Fruit fly (Drosophila melanogaster) whole organism, embryonic: Measurements from ENCODE around the gene Rrp46.

ENCODE experiments used
- Atf-2 ChIP-seq: fragments of 200-800 bp; sonication (Bioruptor generic); optimal IDR thresholded peaks from 2 replicates; lab custom pipeline; 2016; ENCODE audit warnings: missing biosample characterization, missing genetic modification characterization
- B-H1 ChIP-seq: fragments of 200-800 bp; sonication (Bioruptor generic); IDR thresholded peaks from 3 replicates; pipeline ENCODE4 v1.3.6; 2022; ENCODE audit warnings: missing biosample characterization, missing genetic modification characterization
- CG11085 ChIP-seq: fragments of 200-800 bp; sonication (Bioruptor generic); IDR thresholded peaks from 2 replicates; pipeline ENCODE4 v1.3.6; 2022; ENCODE audit warnings: missing biosample characterization, missing genetic modification characterization
- CG11093 ChIP-seq: fragments of 200-800 bp; sonication (Bioruptor generic); IDR thresholded peaks from 3 replicates; pipeline ENCODE4 v1.3.6; 2022; ENCODE audit warnings: missing biosample characterization, missing genetic modification characterization
- CG12071 ChIP-seq: fragments of 200-800 bp; sonication (Bioruptor generic); optimal IDR thresholded peaks from 3 replicates; lab custom pipeline; 2018; ENCODE audit warnings: missing biosample characterization, mild to moderate bottlenecking, missing genetic modification characterization
- CG12299 ChIP-seq: fragments of 200-800 bp; sonication (Bioruptor generic); optimal IDR thresholded peaks from 2 replicates; lab custom pipeline; 2018; ENCODE audit warnings: missing biosample characterization, mild to moderate bottlenecking, missing genetic modification characterization
- CG14441 ChIP-seq: fragments of 200-800 bp; sonication (Bioruptor generic); IDR thresholded peaks from 2 replicates; pipeline ENCODE4 v1.3.6; 2022; ENCODE audit warnings: missing biosample characterization, missing genetic modification characterization
- CG15011 ChIP-seq: fragments of 200-800 bp; sonication (Bioruptor generic); optimal IDR thresholded peaks from 3 replicates; lab custom pipeline; 2018; ENCODE audit warnings: missing biosample characterization, mild to moderate bottlenecking, missing genetic modification characterization
- CG16813 ChIP-seq: fragments of 200-800 bp; sonication (Bioruptor generic); IDR thresholded peaks from 3 replicates; pipeline ENCODE4 v1.3.6; 2022; ENCODE audit warnings: missing biosample characterization, missing genetic modification characterization; ENCODE audit not compliant: partially characterized antibody
- CG17186 ChIP-seq: fragments of 200-800 bp; sonication (Bioruptor generic); optimal IDR thresholded peaks from 3 replicates; lab custom pipeline; 2017; ENCODE audit warnings: missing biosample characterization, missing genetic modification reagents, missing genetic modification characterization
- CG17568 ChIP-seq: fragments of 200-800 bp; sonication (Bioruptor generic); optimal IDR thresholded peaks from 2 replicates; lab custom pipeline; 2018; ENCODE audit warnings: missing biosample characterization, mild to moderate bottlenecking, missing genetic modification characterization, moderate library complexity
- CG18476 ChIP-seq: fragments of 200-800 bp; sonication (Bioruptor generic); optimal IDR thresholded peaks from 2 replicates; lab custom pipeline; 2016; ENCODE audit warnings: missing biosample characterization, mild to moderate bottlenecking, missing genetic modification characterization
- CG3407 ChIP-seq: fragments of 200-800 bp; sonication (Bioruptor generic); optimal IDR thresholded peaks from 2 replicates; lab custom pipeline; 2018; ENCODE audit warnings: missing biosample characterization, mild to moderate bottlenecking, missing genetic modification characterization
- CG3995 ChIP-seq: fragments of 200-800 bp; sonication (Bioruptor generic); optimal IDR thresholded peaks from 3 replicates; lab custom pipeline; 2016; ENCODE audit warnings: missing biosample characterization, missing genetic modification characterization
- CG42726 ChIP-seq: fragments of 200-800 bp; sonication (Bioruptor generic); IDR thresholded peaks from 2 replicates; pipeline ENCODE4 v1.3.6; 2022; ENCODE audit warnings: missing biosample characterization, missing genetic modification characterization; ENCODE audit not compliant: partially characterized antibody
- CG4360 ChIP-seq: fragments of 200-800 bp; sonication (Bioruptor generic); IDR thresholded peaks from 2 replicates; pipeline ENCODE4 v1.3.6; 2022; ENCODE audit warnings: missing biosample characterization, missing genetic modification characterization
- CG4730 ChIP-seq: fragments of 200-800 bp; sonication (Bioruptor generic); IDR thresholded peaks from 2 replicates; pipeline ENCODE4 v1.3.6; 2022; ENCODE audit warnings: missing biosample characterization, missing genetic modification characterization
- CG6175 ChIP-seq: fragments of 200-800 bp; sonication (Bioruptor generic); IDR thresholded peaks from 3 replicates; pipeline ENCODE4 v1.3.6; 2022; ENCODE audit warnings: missing biosample characterization, missing genetic modification characterization
- CG7963 ChIP-seq: fragments of 200-800 bp; sonication (Bioruptor generic); IDR thresholded peaks from 3 replicates; pipeline ENCODE4 v1.3.6; 2022; ENCODE audit warnings: missing biosample characterization, missing genetic modification characterization; ENCODE audit not compliant: partially characterized antibody
- CG8924 ChIP-seq: fragments of 200-800 bp; optimal IDR thresholded peaks from 3 replicates; lab custom pipeline; 2019; ENCODE audit warnings: missing biosample characterization, mild to moderate bottlenecking, missing genetic modification characterization, moderate library complexity
- Dad ChIP-seq: fragments of 200-800 bp; sonication (Bioruptor generic); optimal IDR thresholded peaks from 3 replicates; lab custom pipeline; 2016; ENCODE audit warnings: missing biosample characterization, missing genetic modification characterization
- Dbx ChIP-seq: fragments of 200-800 bp; sonication (Bioruptor generic); IDR thresholded peaks from 3 replicates; pipeline ENCODE4 v1.3.6; 2022; ENCODE audit warnings: missing biosample characterization, missing genetic modification characterization
- Dip2 ChIP-seq: fragments of 200-800 bp; sonication (Bioruptor generic); IDR thresholded peaks from 2 replicates; pipeline ENCODE4 v1.3.6; 2022; ENCODE audit warnings: missing biosample characterization, missing genetic modification characterization
- Doc3 ChIP-seq: fragments of 200-800 bp; sonication (Bioruptor generic); IDR thresholded peaks from 3 replicates; pipeline ENCODE4 v1.3.6; 2022; ENCODE audit warnings: missing biosample characterization, missing genetic modification characterization; ENCODE audit not compliant: partially characterized antibody
- Dref ChIP-seq: fragments of 200-800 bp; sonication (Bioruptor generic); IDR thresholded peaks from 2 replicates; pipeline ENCODE4 v1.3.6; 2022; ENCODE audit warnings: missing biosample characterization, missing genetic modification characterization
- E2f1 ChIP-seq: fragments of 200-800 bp; sonication (Bioruptor generic); IDR thresholded peaks from 2 replicates; pipeline ENCODE4 v1.3.6; 2022; ENCODE audit warnings: missing biosample characterization, missing genetic modification characterization
- Ets97D ChIP-seq: fragments of 200-800 bp; sonication (Bioruptor generic); optimal IDR thresholded peaks from 3 replicates; lab custom pipeline; 2016; ENCODE audit warnings: missing biosample characterization, missing genetic modification characterization
- Fer1 ChIP-seq: fragments of 200-800 bp; sonication (Bioruptor generic); optimal IDR thresholded peaks from 2 replicates; lab custom pipeline; 2017; ENCODE audit warnings: missing biosample characterization, mild to moderate bottlenecking, missing genetic modification characterization
- HLH54F ChIP-seq: fragments of 200-800 bp; sonication (Bioruptor generic); optimal IDR thresholded peaks from 3 replicates; lab custom pipeline; 2016; ENCODE audit warnings: missing biosample characterization, missing genetic modification characterization
- MBD-R2 ChIP-seq: fragments of 200-800 bp; sonication (Bioruptor generic); IDR thresholded peaks from 2 replicates; pipeline ENCODE4 v1.3.6; 2022; ENCODE audit warnings: missing biosample characterization, missing genetic modification characterization
- Mrtf ChIP-seq: fragments of 200-800 bp; sonication (Bioruptor generic); IDR thresholded peaks from 3 replicates; pipeline ENCODE4 v1.3.6; 2022; ENCODE audit warnings: missing biosample characterization, missing genetic modification characterization
- PHDP ChIP-seq: fragments of 200-800 bp; sonication (Bioruptor generic); optimal IDR thresholded peaks from 3 replicates; lab custom pipeline; 2018; ENCODE audit warnings: missing biosample characterization, mild to moderate bottlenecking, missing genetic modification characterization, moderate library complexity
- Xrp1 ChIP-seq: fragments of 200-800 bp; sonication (Bioruptor generic); IDR thresholded peaks from 2 replicates; pipeline ENCODE4 v1.3.6; 2022; ENCODE audit warnings: missing biosample characterization, missing genetic modification characterization
- dimm ChIP-seq: fragments of 200-800 bp; sonication (Bioruptor generic); IDR thresholded peaks from 2 replicates; pipeline ENCODE4 v1.3.6; 2022; ENCODE audit warnings: missing biosample characterization, missing genetic modification characterization
- fd102C ChIP-seq: fragments of 200-800 bp; sonication (Bioruptor generic); optimal IDR thresholded peaks from 2 replicates; lab custom pipeline; 2018; ENCODE audit warnings: missing biosample characterization, mild to moderate bottlenecking, missing genetic modification characterization, moderate library complexity
- gcm ChIP-seq: fragments of 200-800 bp; sonication (Bioruptor generic); optimal IDR thresholded peaks from 2 replicates; lab custom pipeline; 2019; ENCODE audit warnings: missing biosample characterization, mild to moderate bottlenecking, missing genetic modification characterization, moderate library complexity
- kah ChIP-seq: fragments of 200-800 bp; sonication (Bioruptor generic); optimal IDR thresholded peaks from 2 replicates; lab custom pipeline; 2018; ENCODE audit warnings: missing biosample characterization, mild to moderate bottlenecking, missing genetic modification characterization
- kay ChIP-seq: fragments of 200-800 bp; sonication (Bioruptor generic); optimal IDR thresholded peaks from 2 replicates; lab custom pipeline; 2016; ENCODE audit warnings: missing biosample characterization, missing genetic modification characterization
- lilli ChIP-seq: fragments of 200-800 bp; sonication (Bioruptor generic); optimal IDR thresholded peaks from 3 replicates; lab custom pipeline; 2016; ENCODE audit warnings: missing biosample characterization, missing genetic modification characterization
- luna ChIP-seq: fragments of 200-800 bp; sonication (Bioruptor generic); optimal IDR thresholded peaks from 2 replicates; lab custom pipeline; 2016; ENCODE audit warnings: missing biosample characterization, missing genetic modification characterization
- nau ChIP-seq: fragments of 200-800 bp; sonication (Bioruptor generic); optimal IDR thresholded peaks from 3 replicates; lab custom pipeline; 2017; ENCODE audit warnings: missing biosample characterization, mild to moderate bottlenecking, missing genetic modification characterization, missing genetic modification reagents
- nmo ChIP-seq: fragments of 200-800 bp; sonication (Bioruptor generic); optimal IDR thresholded peaks from 2 replicates; lab custom pipeline; 2018; ENCODE audit warnings: missing biosample characterization, mild to moderate bottlenecking, missing genetic modification characterization, moderate library complexity
- oc ChIP-seq: fragments of 200-800 bp; sonication (Bioruptor generic); optimal IDR thresholded peaks from 2 replicates; lab custom pipeline; 2018; ENCODE audit warnings: missing biosample characterization, mild to moderate bottlenecking, missing genetic modification characterization, moderate library complexity
- pan ChIP-seq, 4 experiments: fragments of >200 bp in 3 of 4; fragments of 200-800 bp in 1 of 4; sonication (Bioruptor generic) in 1 of 4; optimal IDR thresholded peaks in 3 of 4; IDR thresholded peaks in 1 of 4; 2 replicates each; pipeline versions ENCODE4 v1.3.6 to Lab custom; 2017 to 2022; ENCODE audit warnings: missing biosample characterization in 2 of 4, missing genetic modification characterization in 2 of 4, mixed read lengths in 1 of 4
- pros ChIP-seq: fragments of 200-800 bp; sonication (Bioruptor generic); optimal IDR thresholded peaks from 3 replicates; lab custom pipeline; 2019; ENCODE audit warnings: missing biosample characterization, mild to moderate bottlenecking, missing genetic modification characterization, moderate library complexity
- psq ChIP-seq: fragments of 200-800 bp; sonication (Bioruptor generic); optimal IDR thresholded peaks from 2 replicates; lab custom pipeline; 2017; ENCODE audit warnings: missing biosample characterization, missing genetic modification characterization
- sisA ChIP-seq: fragments of 200-800 bp; sonication (Bioruptor generic); IDR thresholded peaks from 2 replicates; pipeline ENCODE4 v1.3.6; 2022; ENCODE audit warnings: missing biosample characterization, missing genetic modification characterization
- wek ChIP-seq: fragments of 200-800 bp; sonication (Bioruptor generic); optimal IDR thresholded peaks from 3 replicates; lab custom pipeline; 2018; ENCODE audit warnings: missing biosample characterization, mild to moderate bottlenecking, missing genetic modification characterization, moderate library complexity
- zfh1 ChIP-seq: fragments of 200-800 bp; sonication (Bioruptor generic); IDR thresholded peaks from 3 replicates; pipeline ENCODE4 v1.3.6; 2022; ENCODE audit warnings: missing biosample characterization, missing genetic modification characterization

Gene Rrp46

DNA sequence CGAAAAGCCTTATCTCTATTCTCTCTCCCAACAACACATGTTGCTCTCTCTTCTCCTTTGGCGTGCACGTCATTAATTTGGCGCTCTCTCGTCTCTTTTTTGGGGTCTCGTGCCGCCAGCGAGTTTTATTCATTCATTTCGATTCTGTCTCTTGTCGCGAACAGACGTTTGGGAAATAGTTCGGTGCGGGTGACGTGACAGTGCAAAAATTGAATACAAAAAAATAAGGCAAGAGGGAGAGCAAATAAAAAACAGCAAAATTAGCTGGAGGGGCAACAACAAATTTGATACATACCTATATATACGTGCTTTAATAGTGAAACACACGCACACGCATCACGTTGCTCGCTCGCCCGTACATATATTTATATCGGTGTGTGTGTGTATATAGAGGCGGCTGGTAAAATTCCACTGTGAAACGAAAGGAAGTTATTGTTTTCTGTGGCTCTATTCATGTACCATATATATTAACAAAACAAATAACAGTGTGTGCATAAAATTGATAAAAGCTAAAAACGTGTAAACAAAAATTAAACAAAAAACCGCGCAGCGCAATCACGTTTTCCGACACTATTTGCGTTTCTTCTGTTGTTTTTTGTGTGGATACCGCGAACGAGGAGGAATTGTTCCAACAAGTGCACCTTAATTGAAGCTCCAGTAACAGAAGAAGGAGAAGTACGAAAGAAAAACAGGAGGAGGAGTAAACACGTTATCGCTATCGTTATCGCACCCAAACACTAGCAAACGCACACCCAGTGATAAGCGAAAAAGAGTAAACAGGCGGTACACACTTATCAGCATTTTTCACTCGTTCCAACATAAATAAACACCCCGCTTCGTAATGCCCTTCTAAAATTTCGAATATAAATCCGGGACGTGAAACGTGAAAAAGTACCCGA lies 24.7 kb upstream of the Rrp46 start, which contains the start of gene cwo (continued):
- TF ChIP-seq Xrp1 (GFP tag; lab: Robert Waterston, UW) (no peak), B-H1 (no peak), CG3995 (GFP tag; lab: Kevin White, UChicago) (peak; percentile 35), CG14441 (GFP tag; lab: Robert Waterston, UW) (no peak), Ets97D (GFP tag; lab: Kevin White, UChicago) (no peak), Atf-2 (no peak), psq (no peak), fd102C (GFP tag; lab: Kevin White, UChicago) (no peak), CG12299 (tag; lab: Kevin White, UChicago) (peak; percentile 0), CG18476 (GFP tag; lab: Kevin White, UChicago) (peak; percentile 8), wek (GFP tag; lab: Kevin White, UChicago) (peak; percentile 56), luna (no peak), nau (GFP tag; lab: Kevin White, UChicago) (no peak), MBD-R2 (GFP tag; lab: Robert Waterston, UW) (no peak), E2f1 (GFP tag; lab: Robert Waterston, UW) (no peak), CG12071 (GFP tag; lab: Kevin White, UChicago) (peak; percentile 47), Dad (GFP tag; lab: Kevin White, UChicago) (no peak), CG17568 (GFP tag; lab: Kevin White, UChicago) (peak; percentile 27), PHDP (tag; lab: Kevin White, UChicago) (no peak), CG42726 (GFP tag; lab: Robert Waterston, UW) (no peak), kah (GFP tag; lab: Kevin White, UChicago) (no peak), CG7963 (GFP tag; lab: Robert Waterston, UW) (no peak), CG4730 (GFP tag; lab: Robert Waterston, UW) (no peak), Mrtf (GFP tag; lab: Robert Waterston, UW) (no peak), zfh1 (GFP tag; lab: Robert Waterston, UW) (no peak), sisA (no peak), Fer1 (GFP tag; lab: Kevin White, UChicago) (peak; percentile 55), Dbx (GFP tag; lab: Robert Waterston, UW) (no peak), CG8924 (tag; lab: Kevin White, UChicago) (no peak), pan (optimal IDR thresholded peaks at IDR 0.05; lab: Kevin White, UChicago) (no peak), pan (GFP tag; optimal IDR thresholded peaks at IDR 0.05 in 1 of 2, IDR thresholded peaks at IDR 0.05 in 1 of 2) (no peak), CG11085 (GFP tag; lab: Robert Waterston, UW) (no peak), Doc3 (GFP tag; lab: Robert Waterston, UW) (no peak), pros (GFP tag; lab: Kevin White, UChicago) (no peak), CG15011 (GFP tag; lab: Kevin White, UChicago) (peak; percentile 17), oc (tag; lab: Kevin White, UChicago) (no peak), Dip2 (GFP tag; lab: Robert Waterston, UW) (no peak), dimm (GFP tag; lab: Robert Waterston, UW) (no peak), Dref (GFP tag; lab: Robert Waterston, UW) (no peak), lilli (GFP tag; lab: Kevin White, UChicago) (no peak), nmo (GFP tag; lab: Kevin White, UChicago) (no peak), kay (GFP tag; lab: Kevin White, UChicago) (peak; percentile 9), CG4360 (no peak), gcm (no peak), CG3407 (GFP tag; lab: Kevin White, UChicago) (peak; percentile 62), CG17186 (peak; percentile 5), CG11093 (GFP tag; lab: Robert Waterston, UW) (no peak), CG16813 (GFP tag; lab: Robert Waterston, UW) (no peak), HLH54F (GFP tag; lab: Kevin White, UChicago) (no peak), CG6175 (GFP tag; lab: Robert Waterston, UW) (no peak)
